Worm (Caenorhabditis elegans) whole organism, young adult: ENCODE data around the gene T21D12.7.

ENCODE experiments used
- B0019.2 ChIP-seq: fragments of 200-800 bp; sonication (Bioruptor generic); conservative IDR thresholded peaks from 2 replicates; pipeline ENCODE4 v1.3.6; 2022; ENCODE audit warnings: missing genetic modification reagents, missing genetic modification characterization, missing compliant biosample characterization
- B0336.3 ChIP-seq: fragments of 200-800 bp; sonication (Bioruptor generic); IDR thresholded peaks from 2 replicates; pipeline ENCODE4 v1.3.6; 2022; ENCODE audit warnings: missing genetic modification characterization, missing compliant biosample characterization
- C06A6.2 ChIP-seq: fragments of 200-800 bp; sonication (Bioruptor generic); conservative IDR thresholded peaks from 2 replicates; pipeline ENCODE4 v1.3.6; 2022; ENCODE audit warnings: missing genetic modification characterization, missing compliant biosample characterization
- F33H1.4 ChIP-seq: fragments of 200-800 bp; sonication (Bioruptor generic); IDR thresholded peaks from 2 replicates; pipeline ENCODE4 v1.3.6; 2022; ENCODE audit warnings: missing genetic modification reagents, missing genetic modification characterization, missing compliant biosample characterization
- F39B2.1 ChIP-seq: fragments of 200-800 bp; sonication (Bioruptor generic); IDR thresholded peaks from 2 replicates; pipeline ENCODE4 v1.3.6; 2022; ENCODE audit warnings: missing genetic modification reagents, missing genetic modification characterization, missing compliant biosample characterization
- F52B5.7 ChIP-seq: sonication (generic microtip); optimal IDR thresholded peaks from 2 replicates; lab custom pipeline; 2016; ENCODE audit warnings: mild to moderate bottlenecking, missing genetic modification characterization, missing compliant biosample characterization
- F57A8.1 ChIP-seq: fragments of 200-800 bp; sonication (Bioruptor generic); optimal IDR thresholded peaks from 2 replicates; lab custom pipeline; 2018; ENCODE audit warnings: mild to moderate bottlenecking, missing genetic modification characterization, moderate library complexity, missing compliant biosample characterization
- Y53F4B.3 ChIP-seq: fragments of 200-800 bp; sonication (Bioruptor generic); IDR thresholded peaks from 2 replicates; pipeline ENCODE4 v1.3.6; 2022; ENCODE audit warnings: missing genetic modification reagents, missing genetic modification characterization, missing compliant biosample characterization
- Y56A3A.18 ChIP-seq: fragments of 200-800 bp; sonication (Bioruptor generic); IDR thresholded peaks from 2 replicates; pipeline ENCODE4 v1.3.6; 2022; ENCODE audit warnings: missing genetic modification reagents, missing genetic modification characterization, missing compliant biosample characterization
- akir-1 ChIP-seq: fragments of 200-800 bp; sonication (Bioruptor generic); optimal IDR thresholded peaks from 2 replicates; lab custom pipeline; 2018; ENCODE audit warnings: mild to moderate bottlenecking, missing genetic modification characterization, moderate library complexity, missing compliant biosample characterization
- ama-1 ChIP-seq, 3 experiments: fragments of 150-350 bp in 1 of 3; sonication (generic microtip) in 2 of 3; optimal IDR thresholded peaks; 2 replicates each; lab custom pipeline; 2014 to 2018; ENCODE audit warnings: missing biosample characterization in 2 of 3, missing genetic modification characterization in 2 of 3, missing genetic modification reagents in 2 of 3
- aptf-3 ChIP-seq: fragments of 200-800 bp; sonication (Bioruptor generic); IDR thresholded peaks from 2 replicates; pipeline ENCODE4 v1.3.6; 2022; ENCODE audit warnings: missing genetic modification characterization, missing compliant biosample characterization
- atf-7 ChIP-seq: sonication (generic microtip); optimal IDR thresholded peaks from 2 replicates; lab custom pipeline; 2017; ENCODE audit warnings: mild to moderate bottlenecking, missing genetic modification characterization, missing compliant biosample characterization
- bed-1 ChIP-seq: fragments of 200-800 bp; sonication (Bioruptor generic); IDR thresholded peaks from 2 replicates; pipeline ENCODE4 v1.3.6; 2022; ENCODE audit warnings: missing genetic modification reagents, missing genetic modification characterization, missing compliant biosample characterization
- cebp-1 ChIP-seq, 2 experiments: fragments of 200-800 bp in 1 of 2; sonication (Bioruptor generic) in 1 of 2; sonication (generic microtip) in 1 of 2; IDR thresholded peaks in 1 of 2; optimal IDR thresholded peaks in 1 of 2; 2 replicates each; pipeline versions ENCODE4 v1.3.6 to Lab custom; 2017 to 2022; ENCODE audit warnings: missing compliant biosample characterization in 2 of 2, missing genetic modification characterization in 2 of 2, mild to moderate bottlenecking in 1 of 2, missing genetic modification reagents in 1 of 2, moderate library complexity in 1 of 2
- cebp-2 ChIP-seq: fragments of 200-800 bp; sonication (Bioruptor generic); IDR thresholded peaks from 2 replicates; pipeline ENCODE4 v1.3.6; 2022; ENCODE audit warnings: missing genetic modification characterization, missing compliant biosample characterization
- chd-7 ChIP-seq: sonication (generic microtip); optimal IDR thresholded peaks from 2 replicates; lab custom pipeline; 2016; ENCODE audit warnings: mild to moderate bottlenecking, missing genetic modification characterization, moderate library complexity, missing compliant biosample characterization
- die-1 ChIP-seq: sonication (generic microtip); optimal IDR thresholded peaks from 2 replicates; lab custom pipeline; 2016; ENCODE audit warnings: missing genotype, mild to moderate bottlenecking, missing genetic modification characterization, missing compliant biosample characterization
- dox-1 ChIP-seq: fragments of 200-800 bp; sonication (Bioruptor generic); IDR thresholded peaks from 2 replicates; pipeline ENCODE4 v1.3.6; 2022; ENCODE audit warnings: missing genetic modification reagents, missing genetic modification characterization, missing compliant biosample characterization
- dpff-1 ChIP-seq: sonication (generic microtip); optimal IDR thresholded peaks from 2 replicates; lab custom pipeline; 2017; ENCODE audit warnings: mild to moderate bottlenecking, missing genetic modification characterization, missing compliant biosample characterization
- egl-44 ChIP-seq: fragments of 200-800 bp; sonication (Bioruptor generic); IDR thresholded peaks from 2 replicates; pipeline ENCODE4 v1.3.6; 2022; ENCODE audit warnings: missing genetic modification reagents, missing genetic modification characterization, missing compliant biosample characterization
- ekl-4 ChIP-seq: fragments of 200-800 bp; sonication (Bioruptor generic); IDR thresholded peaks from 2 replicates; pipeline ENCODE4 v1.3.6; 2022; ENCODE audit warnings: missing genetic modification reagents, missing genetic modification characterization, missing compliant biosample characterization
- ets-4 ChIP-seq: fragments of 200-800 bp; sonication (Bioruptor generic); optimal IDR thresholded peaks from 2 replicates; lab custom pipeline; 2018; ENCODE audit warnings: mild to moderate bottlenecking, missing genetic modification characterization, missing compliant biosample characterization
- hmg-20 ChIP-seq: fragments of 200-800 bp; sonication (Bioruptor generic); IDR thresholded peaks from 2 replicates; pipeline ENCODE4 v1.3.6; 2022; ENCODE audit warnings: missing genetic modification reagents, missing genetic modification characterization, missing compliant biosample characterization
- let-607 ChIP-seq, 2 experiments: fragments of 200-800 bp in 1 of 2; sonication (Bioruptor generic) in 1 of 2; sonication (generic microtip) in 1 of 2; optimal IDR thresholded peaks; 2 replicates each; lab custom pipeline; 2016 to 2018; ENCODE audit warnings: mild to moderate bottlenecking in 2 of 2, missing compliant biosample characterization in 2 of 2, missing genetic modification characterization in 2 of 2, moderate library complexity in 2 of 2, missing genotype in 1 of 2
- lin-26 ChIP-seq: fragments of 200-800 bp; sonication (Bioruptor generic); IDR thresholded peaks from 2 replicates; pipeline ENCODE4 v1.3.6; 2022; ENCODE audit warnings: missing genetic modification reagents, missing genetic modification characterization, missing compliant biosample characterization
- lin-54 ChIP-seq: fragments of 200-800 bp; sonication (Bioruptor generic); optimal IDR thresholded peaks from 2 replicates; lab custom pipeline; 2018; ENCODE audit warnings: mild to moderate bottlenecking, missing genetic modification characterization, missing compliant biosample characterization
- lir-1 ChIP-seq: fragments of 200-800 bp; sonication (Bioruptor generic); conservative IDR thresholded peaks from 2 replicates; pipeline ENCODE4 v1.3.6; 2022; ENCODE audit warnings: missing genetic modification reagents, missing genetic modification characterization, missing compliant biosample characterization
- madf-10 ChIP-seq: sonication (generic microtip); optimal IDR thresholded peaks from 2 replicates; lab custom pipeline; 2016; ENCODE audit warnings: mild to moderate bottlenecking, missing genetic modification characterization, missing compliant biosample characterization
- mel-28 ChIP-seq: sonication (generic microtip); optimal IDR thresholded peaks from 2 replicates; lab custom pipeline; 2016; ENCODE audit warnings: borderline replicate concordance, mild to moderate bottlenecking, missing genetic modification characterization, missing compliant biosample characterization
- nfyb-1 ChIP-seq: fragments of 200-800 bp; sonication (Bioruptor generic); IDR thresholded peaks from 2 replicates; pipeline ENCODE4 v1.3.6; 2022; ENCODE audit warnings: missing genetic modification reagents, missing genetic modification characterization, missing compliant biosample characterization
- nhr-120 ChIP-seq: fragments of 200-800 bp; sonication (Bioruptor generic); IDR thresholded peaks from 2 replicates; pipeline ENCODE4 v1.3.6; 2022; ENCODE audit warnings: missing genetic modification characterization, missing compliant biosample characterization
- nhr-80 ChIP-seq: sonication (generic microtip); optimal IDR thresholded peaks from 2 replicates; lab custom pipeline; 2016; ENCODE audit warnings: missing genetic modification characterization, missing compliant biosample characterization
- nhr-90 ChIP-seq: sonication (generic microtip); optimal IDR thresholded peaks from 2 replicates; lab custom pipeline; 2016; ENCODE audit warnings: missing genotype, mild to moderate bottlenecking, missing genetic modification characterization, missing compliant biosample characterization
- rec-8 ChIP-seq, 2 experiments: sonication (generic microtip); optimal IDR thresholded peaks; 2 replicates each; lab custom pipeline; 2016; ENCODE audit warnings: mild to moderate bottlenecking in 2 of 2, missing genetic modification characterization in 2 of 2, missing genetic modification reagents in 2 of 2, missing genotype in 2 of 2, missing biosample characterization in 1 of 2, missing compliant biosample characterization in 1 of 2, moderate library complexity in 1 of 2
- repo-1 ChIP-seq: sonication (generic microtip); optimal IDR thresholded peaks from 2 replicates; lab custom pipeline; 2017; ENCODE audit warnings: mild to moderate bottlenecking, missing genetic modification characterization, missing compliant biosample characterization
- snpc-1.3 ChIP-seq: sonication (generic microtip); optimal IDR thresholded peaks from 2 replicates; lab custom pipeline; 2017; ENCODE audit warnings: missing genetic modification characterization, mild to moderate bottlenecking, missing compliant biosample characterization, antibody characterized with exemption, moderate library complexity, missing genotype, missing genetic modification reagents; ENCODE audit not compliant: insufficient read depth
- snpc-4 ChIP-seq, 5 experiments: fragments of 150-350 bp in 1 of 5; sonication (generic microtip) in 4 of 5; optimal IDR thresholded peaks; 2 replicates each; lab custom pipeline; 2014 to 2018; ENCODE audit warnings: missing genetic modification characterization in 5 of 5, missing biosample characterization in 3 of 5, antibody characterized with exemption in 2 of 5, mild to moderate bottlenecking in 2 of 5, missing compliant biosample characterization in 2 of 5, missing genotype in 2 of 5, moderate library complexity in 2 of 5, missing genetic modification reagents in 1 of 5
- tbp1 ChIP-seq: fragments of 200-800 bp; sonication (Bioruptor generic); optimal IDR thresholded peaks from 2 replicates; lab custom pipeline; 2018; ENCODE audit warnings: mild to moderate bottlenecking, missing genetic modification characterization, missing compliant biosample characterization
- xnd-1 ChIP-seq: sonication (generic microtip); optimal IDR thresholded peaks from 2 replicates; lab custom pipeline; 2016; ENCODE audit warnings: missing genotype, missing genetic modification reagents, missing genetic modification characterization, missing compliant biosample characterization
- zim-3 ChIP-seq: sonication (generic microtip); optimal IDR thresholded peaks from 2 replicates; lab custom pipeline; 2017; ENCODE audit warnings: mild to moderate bottlenecking, missing genetic modification characterization, moderate library complexity, missing compliant biosample characterization
- ztf-3 ChIP-seq: fragments of 200-800 bp; sonication (Bioruptor generic); optimal IDR thresholded peaks from 2 replicates; lab custom pipeline; 2018; ENCODE audit warnings: mild to moderate bottlenecking, missing genetic modification characterization, missing compliant biosample characterization

The T21D12.7 gene

DNA sequence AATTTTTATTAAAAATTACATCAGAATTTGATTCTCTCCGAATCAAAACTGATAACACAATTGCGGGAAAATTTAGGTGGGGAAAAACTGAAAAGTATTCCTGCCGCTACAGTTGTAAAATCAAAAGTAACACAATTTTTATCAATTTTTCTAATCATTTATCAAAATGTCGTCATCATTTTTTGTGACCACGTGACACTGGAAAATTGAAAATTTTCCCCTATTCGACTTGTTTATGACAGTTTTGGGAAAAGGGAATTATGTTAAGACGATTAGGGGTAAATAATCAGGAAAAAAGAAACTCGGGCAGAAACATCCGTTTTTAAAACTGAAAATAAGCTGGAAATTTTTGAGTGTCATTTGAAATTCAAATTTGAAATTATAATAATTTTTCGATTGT, 5.6 kb upstream of the T21D12.7 start (continued):
- TF ChIP-seq ama-1 (optimal IDR thresholded peaks at IDR 0.05; lab: Kevin White, UChicago) (no peak), ama-1 (GFP tag; optimal IDR thresholded peaks at IDR 0.05; lab: Kevin White, UChicago) (no peak), nhr-90 (tag; lab: Kevin White, UChicago) (no peak), mel-28 (tag; lab: Kevin White, UChicago) (no peak), xnd-1 (no peak), aptf-3 (no peak), B0336.3 (0 out of 2 replicates have a peak, but pooled peaks have one; percentile 21), chd-7 (tag; lab: Kevin White, UChicago) (peak; percentile 27), repo-1 (tag; lab: Kevin White, UChicago) (no peak), akir-1 (GFP tag; lab: Kevin White, UChicago) (no peak), lir-1 (no peak), dpff-1 (no peak), F33H1.4 (GFP tag; lab: Robert Waterston, UW) (no peak), B0019.2 (GFP tag; lab: Robert Waterston, UW) (no peak), hmg-20 (no peak), ets-4 (GFP tag; lab: Kevin White, UChicago) (no peak), tbp1 (no peak), cebp-2 (no peak), zim-3 (tag; lab: Kevin White, UChicago) (no peak), cebp-1 (GFP tag; IDR thresholded peaks at IDR 0.05; lab: Robert Waterston, UW) (no peak), cebp-1 (tag; optimal IDR thresholded peaks at IDR 0.05; lab: Kevin White, UChicago) (peak; percentile 37), rec-8 (tag; optimal IDR thresholded peaks at IDR 0.05; lab: Kevin White, UChicago) (no peak), F52B5.7 (tag; lab: Kevin White, UChicago) (no peak), die-1 (tag; lab: Kevin White, UChicago) (no peak), snpc-1.3 (tag; lab: Kevin White, UChicago) (no peak), F57A8.1 (GFP tag; lab: Kevin White, UChicago) (no peak)

DNA sequence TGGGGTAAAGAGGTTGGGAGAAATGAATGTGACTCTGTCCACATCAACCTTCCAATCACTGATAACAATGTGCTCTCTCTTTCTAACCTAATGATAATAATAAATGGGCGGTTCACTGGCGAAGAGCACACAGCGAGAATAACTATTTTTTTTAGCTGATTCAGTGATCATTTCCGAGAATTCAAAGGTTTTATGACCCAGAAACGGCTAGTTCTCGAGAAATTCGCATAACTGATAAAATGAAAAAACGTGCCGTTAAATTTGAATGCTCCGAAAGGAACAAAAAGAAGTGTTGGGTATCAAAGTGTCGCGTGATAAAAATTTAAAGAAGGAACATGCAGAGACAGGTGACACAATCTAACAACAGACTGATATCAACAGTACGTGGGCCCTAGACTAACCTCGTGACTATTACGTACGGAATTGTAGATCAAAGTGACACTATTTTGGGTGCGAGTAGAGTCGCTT, 4.5 kb upstream of the T21D12.7 start:
- no peak for TF ChIP-seq bed-1 (GFP tag; lab: Robert Waterston, UW)
- peak; percentile 0 for TF ChIP-seq ztf-3
- TF ChIP-seq F52B5.7 (tag; lab: Kevin White, UChicago), result no peak
- TF ChIP-seq nhr-120, result 0 out of 2 replicates have a peak, but pooled peaks have one; percentile 62
- TF ChIP-seq lin-54 (GFP tag; lab: Kevin White, UChicago), result peak; percentile 16
- 0 out of 2 replicates have a peak, but pooled peaks have one; percentile 32 for TF ChIP-seq egl-44 (GFP tag; lab: Robert Waterston, UW)
- no peak for TF ChIP-seq cebp-1 (GFP tag; IDR thresholded peaks at IDR 0.05; lab: Robert Waterston, UW)
- TF ChIP-seq cebp-1 (tag; optimal IDR thresholded peaks at IDR 0.05; lab: Kevin White, UChicago), result peak; percentile 33
- no peak for TF ChIP-seq Y56A3A.18
- TF ChIP-seq dox-1 (GFP tag; lab: Robert Waterston, UW), result peak; percentile 63
- peak; percentile 39 for TF ChIP-seq nhr-90 (tag; lab: Kevin White, UChicago)
- no peak for TF ChIP-seq snpc-4 (GFP tag; optimal IDR thresholded peaks at IDR 0.05; lab: Kevin White, UChicago)
- peak in 1 of 4 experiments; percentile 10 for TF ChIP-seq snpc-4 (tag; optimal IDR thresholded peaks at IDR 0.05; lab: Kevin White, UChicago)
- TF ChIP-seq lin-26, result no peak
- TF ChIP-seq tbp1, result peak; percentile 33
- 0 out of 2 replicates have a peak, but pooled peaks have one; percentile 33 for TF ChIP-seq ekl-4 (GFP tag; lab: Robert Waterston, UW)
- peak; percentile 77 for TF ChIP-seq atf-7
- no peak for TF ChIP-seq F39B2.1 (GFP tag; lab: Robert Waterston, UW)
- TF ChIP-seq chd-7 (tag; lab: Kevin White, UChicago), result peak; percentile 43
- TF ChIP-seq nfyb-1, result 0 out of 2 replicates have a peak, but pooled peaks have one; percentile 59
- no peak for TF ChIP-seq Y53F4B.3 (GFP tag; lab: Robert Waterston, UW)
- TF ChIP-seq nhr-80 (tag; lab: Kevin White, UChicago), result peak; percentile 95
- peak; percentile 62 for TF ChIP-seq madf-10
- TF ChIP-seq C06A6.2, result 0 out of 2 replicates have a peak, but pooled peaks have one; percentile 27
- no peak for TF ChIP-seq die-1 (tag; lab: Kevin White, UChicago)
- peak; percentile 43 to 45 for TF ChIP-seq let-607 (tag; optimal IDR thresholded peaks at IDR 0.05; lab: Kevin White, UChicago)
